Fruit fly (Drosophila melanogaster) whole organism, embryonic: Measurements from ENCODE around the gene CG42716.

Experiments used
- CG11247 ChIP-seq: fragments of 200-800 bp; sonication (Bioruptor generic); IDR thresholded peaks from 2 replicates; pipeline ENCODE4 v1.3.6; 2022; ENCODE audit warnings: missing biosample characterization, missing genetic modification characterization
- CG11723 ChIP-seq: fragments of 200-800 bp; sonication (Bioruptor generic); optimal IDR thresholded peaks from 2 replicates; lab custom pipeline; 2017; ENCODE audit warnings: missing biosample characterization, mild to moderate bottlenecking, missing genetic modification characterization
- CG13123 ChIP-seq: fragments of 200-800 bp; sonication (Bioruptor generic); optimal IDR thresholded peaks from 2 replicates; lab custom pipeline; 2016; ENCODE audit warnings: missing biosample characterization, missing genetic modification characterization
- CG13287 ChIP-seq: fragments of 200-800 bp; sonication (Bioruptor generic); IDR thresholded peaks from 2 replicates; pipeline ENCODE4 v1.3.6; 2022; ENCODE audit warnings: missing biosample characterization, missing genetic modification characterization; ENCODE audit not compliant: partially characterized antibody
- CG13775 ChIP-seq: fragments of 200-800 bp; sonication (Bioruptor generic); optimal IDR thresholded peaks from 3 replicates; lab custom pipeline; 2017; ENCODE audit warnings: missing biosample characterization, mild to moderate bottlenecking, missing genetic modification characterization
- CG14050 ChIP-seq: fragments of 200-800 bp; sonication (Bioruptor generic); IDR thresholded peaks from 3 replicates; pipeline ENCODE4 v1.3.6; 2022; ENCODE audit warnings: missing biosample characterization, missing genetic modification characterization
- CG16863 ChIP-seq: fragments of 200-800 bp; sonication (Bioruptor generic); optimal IDR thresholded peaks from 3 replicates; lab custom pipeline; 2016; ENCODE audit warnings: missing biosample characterization, missing genetic modification characterization
- CG17912 ChIP-seq: fragments of 200-800 bp; sonication (Bioruptor generic); optimal IDR thresholded peaks from 2 replicates; lab custom pipeline; 2018; ENCODE audit warnings: missing biosample characterization, mild to moderate bottlenecking, missing genetic modification characterization
- CG18011 ChIP-seq: fragments of 200-800 bp; sonication (Bioruptor generic); optimal IDR thresholded peaks from 2 replicates; lab custom pipeline; 2017; ENCODE audit warnings: missing biosample characterization, missing genetic modification characterization, mild to moderate bottlenecking, moderate library complexity, missing genotype
- CG18262 ChIP-seq: fragments of 200-800 bp; optimal IDR thresholded peaks from 3 replicates; lab custom pipeline; 2019; ENCODE audit warnings: missing biosample characterization, mild to moderate bottlenecking, missing genetic modification characterization, moderate library complexity
- CG18764 ChIP-seq: fragments of 200-800 bp; sonication (Bioruptor generic); optimal IDR thresholded peaks from 3 replicates; lab custom pipeline; 2016; ENCODE audit warnings: missing biosample characterization, missing genetic modification characterization
- CG2120 ChIP-seq: fragments of 200-800 bp; sonication (Bioruptor generic); optimal IDR thresholded peaks from 3 replicates; lab custom pipeline; 2016; ENCODE audit warnings: missing biosample characterization, missing genetic modification characterization
- CG2712 ChIP-seq: fragments of 200-800 bp; optimal IDR thresholded peaks from 3 replicates; lab custom pipeline; 2019; ENCODE audit warnings: missing biosample characterization, mild to moderate bottlenecking, missing genetic modification characterization, moderate library complexity
- CG30431 ChIP-seq: fragments of 200-800 bp; sonication (Bioruptor generic); optimal IDR thresholded peaks from 2 replicates; lab custom pipeline; 2017; ENCODE audit warnings: missing biosample characterization, missing genetic modification characterization
- CG31441 ChIP-seq: fragments of 200-800 bp; sonication (Bioruptor generic); IDR thresholded peaks from 2 replicates; pipeline ENCODE4 v1.3.6; 2022; ENCODE audit warnings: missing biosample characterization, missing genetic modification characterization
- CG3726 ChIP-seq: fragments of 200-800 bp; sonication (Bioruptor generic); IDR thresholded peaks from 3 replicates; pipeline ENCODE4, ENCODE4 v1.3.6; 2022; ENCODE audit warnings: missing biosample characterization, missing genetic modification characterization
- CG6254 ChIP-seq: fragments of 200-800 bp; sonication (Bioruptor generic); optimal IDR thresholded peaks from 3 replicates; lab custom pipeline; 2017; ENCODE audit warnings: mild to moderate bottlenecking, missing biosample characterization, missing genetic modification reagents, missing genetic modification characterization
- CG7357 ChIP-seq: fragments of 200-800 bp; sonication (Bioruptor generic); IDR thresholded peaks from 3 replicates; pipeline ENCODE4 v1.3.6; 2022; ENCODE audit warnings: missing biosample characterization, missing genetic modification characterization
- CG9437 ChIP-seq: fragments of 200-800 bp; sonication (Bioruptor generic); optimal IDR thresholded peaks from 2 replicates; lab custom pipeline; 2018; ENCODE audit warnings: missing biosample characterization, mild to moderate bottlenecking, missing genetic modification characterization
- ERR ChIP-seq: fragments of 200-800 bp; sonication (Bioruptor generic); optimal IDR thresholded peaks from 2 replicates; lab custom pipeline; 2016; ENCODE audit warnings: missing biosample characterization, missing genetic modification characterization
- GATAe ChIP-seq: fragments of 200-800 bp; sonication (Bioruptor generic); conservative IDR thresholded peaks from 2 replicates; pipeline ENCODE4 v1.3.6; 2022; ENCODE audit warnings: missing biosample characterization, missing genetic modification characterization
- HLH54F ChIP-seq: fragments of 200-800 bp; sonication (Bioruptor generic); optimal IDR thresholded peaks from 3 replicates; lab custom pipeline; 2016; ENCODE audit warnings: missing biosample characterization, missing genetic modification characterization
- Jarid2 ChIP-seq: fragments of 200-800 bp; sonication (Bioruptor generic); optimal IDR thresholded peaks from 3 replicates; lab custom pipeline; 2017; ENCODE audit warnings: mild to moderate bottlenecking, missing biosample characterization, missing genetic modification reagents, missing genetic modification characterization
- NK7.1 ChIP-seq: fragments of 200-800 bp; sonication (Bioruptor generic); optimal IDR thresholded peaks from 3 replicates; lab custom pipeline; 2016; ENCODE audit warnings: missing biosample characterization, missing genetic modification characterization
- TFAM ChIP-seq: fragments of 200-800 bp; sonication (Bioruptor generic); optimal IDR thresholded peaks from 2 replicates; lab custom pipeline; 2017; ENCODE audit warnings: missing biosample characterization, missing genetic modification characterization, inconsistent platforms
- YL-1 ChIP-seq: fragments of 200-800 bp; sonication (Bioruptor generic); optimal IDR thresholded peaks from 3 replicates; lab custom pipeline; 2017; ENCODE audit warnings: missing biosample characterization, mild to moderate bottlenecking, missing genetic modification characterization
- al ChIP-seq: fragments of 200-800 bp; sonication (Bioruptor generic); IDR thresholded peaks from 2 replicates; pipeline ENCODE4 v1.3.6; 2022; ENCODE audit warnings: missing biosample characterization, missing genetic modification characterization
- dan ChIP-seq: fragments of 200-800 bp; sonication (Bioruptor generic); IDR thresholded peaks from 2 replicates; pipeline ENCODE4 v1.3.6; 2022; ENCODE audit warnings: missing biosample characterization, missing genetic modification characterization
- dmrt11E ChIP-seq: fragments of 200-800 bp; sonication (Bioruptor generic); optimal IDR thresholded peaks from 3 replicates; lab custom pipeline; 2018; ENCODE audit warnings: missing biosample characterization, mild to moderate bottlenecking, missing genetic modification characterization, moderate library complexity
- dmrt99B ChIP-seq: fragments of 200-800 bp; sonication (Bioruptor generic); optimal IDR thresholded peaks from 2 replicates; lab custom pipeline; 2018; ENCODE audit warnings: missing biosample characterization, mild to moderate bottlenecking, missing genetic modification characterization, moderate library complexity
- dysf ChIP-seq: fragments of 200-800 bp; sonication (Bioruptor generic); IDR thresholded peaks from 3 replicates; pipeline ENCODE4 v1.3.6; 2022; ENCODE audit warnings: missing biosample characterization, missing genetic modification characterization
- fd3F ChIP-seq: fragments of 200-800 bp; sonication (Bioruptor generic); optimal IDR thresholded peaks from 2 replicates; lab custom pipeline; 2018; ENCODE audit warnings: missing biosample characterization, mild to moderate bottlenecking, missing genetic modification characterization, moderate library complexity
- gcm ChIP-seq: fragments of 200-800 bp; sonication (Bioruptor generic); optimal IDR thresholded peaks from 2 replicates; lab custom pipeline; 2019; ENCODE audit warnings: missing biosample characterization, mild to moderate bottlenecking, missing genetic modification characterization, moderate library complexity
- gfzf ChIP-seq: fragments of 200-800 bp; sonication (Bioruptor generic); optimal IDR thresholded peaks from 2 replicates; lab custom pipeline; 2016; ENCODE audit warnings: missing biosample characterization, mild to moderate bottlenecking, missing genetic modification characterization, moderate library complexity
- ham ChIP-seq: fragments of 200-800 bp; sonication (Bioruptor generic); IDR thresholded peaks from 2 replicates; pipeline ENCODE4 v1.3.6; 2022; ENCODE audit warnings: missing biosample characterization, missing genetic modification characterization
- kay ChIP-seq: fragments of 200-800 bp; sonication (Bioruptor generic); optimal IDR thresholded peaks from 2 replicates; lab custom pipeline; 2016; ENCODE audit warnings: missing biosample characterization, missing genetic modification characterization
- ken ChIP-seq: fragments of 200-800 bp; sonication (Bioruptor generic); IDR thresholded peaks from 3 replicates; pipeline ENCODE4 v1.3.6; 2022; ENCODE audit warnings: missing biosample characterization, missing genetic modification characterization
- lbe ChIP-seq: fragments of 200-800 bp; sonication (Bioruptor generic); optimal IDR thresholded peaks from 2 replicates; lab custom pipeline; 2016; ENCODE audit warnings: missing biosample characterization, mild to moderate bottlenecking, missing genetic modification characterization
- mirr ChIP-seq: fragments of 200-800 bp; sonication (Bioruptor generic); optimal IDR thresholded peaks from 3 replicates; lab custom pipeline; 2018; ENCODE audit warnings: missing biosample characterization, mild to moderate bottlenecking, missing genetic modification characterization
- nerfin-2 ChIP-seq: fragments of 200-800 bp; sonication (Bioruptor generic); IDR thresholded peaks from 2 replicates; pipeline ENCODE4 v1.3.6; 2022; ENCODE audit warnings: missing biosample characterization, missing genetic modification characterization; ENCODE audit not compliant: partially characterized antibody
- rib ChIP-seq: fragments of 200-800 bp; sonication (Bioruptor generic); IDR thresholded peaks from 2 replicates; pipeline ENCODE4 v1.3.6; 2022; ENCODE audit warnings: missing biosample characterization, missing genetic modification characterization
- row ChIP-seq: fragments of 200-800 bp; sonication (Bioruptor generic); IDR thresholded peaks from 3 replicates; pipeline ENCODE4 v1.3.6; 2022; ENCODE audit warnings: missing biosample characterization, missing genetic modification characterization
- run ChIP-seq: fragments of 200-800 bp; sonication (Bioruptor generic); optimal IDR thresholded peaks from 3 replicates; lab custom pipeline; 2018; ENCODE audit warnings: missing biosample characterization, mild to moderate bottlenecking, missing genetic modification characterization
- scrt ChIP-seq: fragments of 200-800 bp; sonication (Bioruptor generic); optimal IDR thresholded peaks from 2 replicates; lab custom pipeline; 2018; ENCODE audit warnings: missing biosample characterization, mild to moderate bottlenecking, missing genetic modification characterization, moderate library complexity
- sim ChIP-seq: fragments of 200-800 bp; sonication (Bioruptor generic); IDR thresholded peaks from 2 replicates; pipeline ENCODE4 v1.3.6; 2022; ENCODE audit warnings: missing biosample characterization, missing genetic modification characterization
- tin ChIP-seq: fragments of 200-800 bp; sonication (Bioruptor generic); optimal IDR thresholded peaks from 3 replicates; lab custom pipeline; 2016; ENCODE audit warnings: missing biosample characterization, missing genetic modification characterization
- tx ChIP-seq: fragments of 200-800 bp; sonication (Bioruptor generic); optimal IDR thresholded peaks from 2 replicates; lab custom pipeline; 2016; ENCODE audit warnings: missing biosample characterization, missing genetic modification characterization
- unc-4 ChIP-seq: fragments of 200-800 bp; sonication (Bioruptor generic); IDR thresholded peaks from 2 replicates; pipeline ENCODE4 v1.3.6; 2022; ENCODE audit warnings: missing biosample characterization, missing genetic modification characterization; ENCODE audit not compliant: partially characterized antibody
- wek ChIP-seq: fragments of 200-800 bp; sonication (Bioruptor generic); optimal IDR thresholded peaks from 3 replicates; lab custom pipeline; 2018; ENCODE audit warnings: missing biosample characterization, mild to moderate bottlenecking, missing genetic modification characterization, moderate library complexity
- zen2 ChIP-seq: fragments of 200-800 bp; sonication (Bioruptor generic); IDR thresholded peaks from 3 replicates; pipeline ENCODE4 v1.3.6; 2022; ENCODE audit warnings: missing biosample characterization, missing genetic modification characterization; ENCODE audit not compliant: partially characterized antibody

The CG42716 gene

dm6 chr3L:16024276-16025019 is 9.1 kb upstream of the CG42716 start (continued):
- TF ChIP-seq lbe (GFP tag; lab: Kevin White, UChicago): no peak
- no peak for TF ChIP-seq CG11723
- TF ChIP-seq HLH54F (GFP tag; lab: Kevin White, UChicago): no peak
- no peak for TF ChIP-seq NK7.1 (GFP tag; lab: Kevin White, UChicago)
- TF ChIP-seq CG9437 (GFP tag; lab: Kevin White, UChicago): no peak
- TF ChIP-seq dmrt99B (tag; lab: Kevin White, UChicago): peak; percentile 27
- TF ChIP-seq ham (GFP tag; lab: Robert Waterston, UW): no peak
- TF ChIP-seq row (GFP tag; lab: Robert Waterston, UW): no peak
- no peak for TF ChIP-seq dan (GFP tag; lab: Robert Waterston, UW)
- no peak for TF ChIP-seq GATAe (GFP tag; lab: Robert Waterston, UW)
- no peak for TF ChIP-seq unc-4 (GFP tag; lab: Robert Waterston, UW)
- no peak for TF ChIP-seq CG17912
- TF ChIP-seq fd3F (GFP tag; lab: Kevin White, UChicago): no peak
- TF ChIP-seq CG7357 (GFP tag; lab: Robert Waterston, UW): no peak
- peak; percentile 12 for TF ChIP-seq tin
- TF ChIP-seq zen2: no peak
- TF ChIP-seq gfzf (GFP tag; lab: Kevin White, UChicago): no peak
- TF ChIP-seq CG16863 (GFP tag; lab: Kevin White, UChicago): no peak
- no peak for TF ChIP-seq CG18011 (GFP tag; lab: Kevin White, UChicago)
- no peak for TF ChIP-seq rib (GFP tag; lab: Robert Waterston, UW)
- TF ChIP-seq scrt (GFP tag; lab: Kevin White, UChicago): no peak
- no peak for TF ChIP-seq ken (GFP tag; lab: Robert Waterston, UW)
- no peak for TF ChIP-seq sim (GFP tag; lab: Robert Waterston, UW)
- no peak for TF ChIP-seq al (GFP tag; lab: Robert Waterston, UW)
- no peak for TF ChIP-seq kay (GFP tag; lab: Kevin White, UChicago)
- TF ChIP-seq TFAM (GFP tag; lab: Kevin White, UChicago): no peak
- TF ChIP-seq ERR (GFP tag; lab: Kevin White, UChicago): no peak
- TF ChIP-seq CG2712 (tag; lab: Kevin White, UChicago): peak; percentile 42
- TF ChIP-seq dmrt11E: peak; percentile 29
- no peak for TF ChIP-seq run (tag; lab: Kevin White, UChicago)
- peak; percentile 56 for TF ChIP-seq CG18262 (tag; lab: Kevin White, UChicago)
- no peak for TF ChIP-seq CG30431 (GFP tag; lab: Kevin White, UChicago)
- TF ChIP-seq CG13123 (GFP tag; lab: Kevin White, UChicago): no peak
- TF ChIP-seq CG11247 (GFP tag; lab: Robert Waterston, UW): no peak
- no peak for TF ChIP-seq wek (GFP tag; lab: Kevin White, UChicago)
- TF ChIP-seq CG13775 (GFP tag; lab: Kevin White, UChicago): no peak
- no peak for TF ChIP-seq CG14050
- TF ChIP-seq CG2120: no peak
- no peak for TF ChIP-seq gcm
- TF ChIP-seq CG13287 (GFP tag; lab: Robert Waterston, UW): no peak
- TF ChIP-seq CG3726 (GFP tag; lab: Robert Waterston, UW): no peak
- TF ChIP-seq tx (GFP tag; lab: Kevin White, UChicago): no peak
- TF ChIP-seq CG31441 (GFP tag; lab: Robert Waterston, UW): 0 out of 2 replicates have a peak, but pooled peaks have one; percentile 25
- TF ChIP-seq dysf (GFP tag; lab: Robert Waterston, UW): no peak
- no peak for TF ChIP-seq YL-1 (GFP tag; lab: Kevin White, UChicago)
- no peak for TF ChIP-seq nerfin-2 (GFP tag; lab: Robert Waterston, UW)
- TF ChIP-seq CG6254 (GFP tag; lab: Kevin White, UChicago): no peak
- TF ChIP-seq Jarid2: no peak
- no peak for TF ChIP-seq CG18764
- no peak for TF ChIP-seq mirr
